Worm (Caenorhabditis elegans): ENCODE measurements around the gene tni-4.

tni-4 gene

DNA sequence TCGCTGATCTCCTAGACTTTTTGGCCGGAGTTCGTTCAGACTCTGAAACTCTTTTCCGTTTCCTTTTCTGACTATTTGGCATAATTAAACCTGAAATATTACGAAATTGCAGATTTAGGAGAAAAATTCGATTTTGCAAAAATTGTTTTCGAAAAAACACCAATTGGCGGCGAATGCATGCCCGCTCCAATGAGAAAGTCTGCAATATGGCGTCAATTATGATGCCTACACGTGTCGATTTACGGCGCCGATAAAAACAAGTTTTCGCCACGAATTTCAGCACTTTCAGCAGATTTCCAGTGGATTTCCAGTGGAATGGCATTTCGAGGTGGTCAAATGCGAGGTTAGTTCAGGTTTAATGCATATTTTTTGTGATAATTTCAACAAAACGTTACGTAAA lies 5.0 kb downstream of the tni-4 start, which contains the start of the genes Y59E9AL.36 and nbet-1 (continued):
- no peak for TF ChIP-seq efl-3 (GFP tag; optimal IDR thresholded peaks at IDR 0.05)
- TF ChIP-seq pax-3 (tag; optimal IDR thresholded peaks at IDR 0.05) = no peak
- no peak for TF ChIP-seq nhr-84 (tag; optimal IDR thresholded peaks at IDR 0.05)
- peak; percentile 86 to 95 for TF ChIP-seq lin-35 (GFP tag; optimal IDR thresholded peaks at IDR 0.05)
- TF ChIP-seq lsy-2 (tag; optimal IDR thresholded peaks at IDR 0.05) = peak; percentile 81 to 90
- TF ChIP-seq dsc-1 (tag; optimal IDR thresholded peaks at IDR 0.05) = peak; percentile 51
- TF ChIP-seq rnt-1 (tag; optimal IDR thresholded peaks at IDR 0.05) = peak; percentile 84
- peak; percentile 15 for TF ChIP-seq hpl-2 (GFP tag; optimal IDR thresholded peaks at IDR 0.05)
- TF ChIP-seq nhr-20 (tag; optimal IDR thresholded peaks at IDR 0.05) = peak; percentile 72
- peak; percentile 81 for TF ChIP-seq xbp-1 (tag; optimal IDR thresholded peaks at IDR 0.05)
- no peak for TF ChIP-seq hlh-17 (GFP tag; optimal IDR thresholded peaks at IDR 0.05; ENCODE audit: borderline replicate concordance)
- peak; percentile 97 for TF ChIP-seq F16B12.6 (tag; optimal IDR thresholded peaks at IDR 0.05)
- peak; percentile 89 to 91 for TF ChIP-seq efl-1 (optimal IDR thresholded peaks at IDR 0.05)
- peak; percentile 89 to 99 for TF ChIP-seq efl-1 (GFP tag; optimal IDR thresholded peaks at IDR 0.05 in 1 of 2)
- peak; percentile 15 for TF ChIP-seq elt-2 (tag; optimal IDR thresholded peaks at IDR 0.05)
- peak; percentile 65 for TF ChIP-seq nhr-90 (tag; optimal IDR thresholded peaks at IDR 0.05; ENCODE audit: poor library complexity)
- TF ChIP-seq pag-3 (tag; optimal IDR thresholded peaks at IDR 0.05; ENCODE audit: borderline replicate concordance, insufficient read depth) = no peak
- TF ChIP-seq grh-1 (GFP tag; IDR thresholded peaks at IDR 0.05) = peak; percentile 65
- peak; percentile 90 for TF ChIP-seq C16A3.4 (tag; optimal IDR thresholded peaks at IDR 0.05)
- TF ChIP-seq elt-3 (tag; optimal IDR thresholded peaks at IDR 0.05) = peak in 2 of 6 experiments; percentile 37 to 40
- no peak for TF ChIP-seq unc-30 (tag; optimal IDR thresholded peaks at IDR 0.05)
- peak; percentile 97 for TF ChIP-seq lin-15B (tag; optimal IDR thresholded peaks at IDR 0.05)
- TF ChIP-seq egl-13 (tag; optimal IDR thresholded peaks at IDR 0.05) = no peak
- TF ChIP-seq snpc-4 (tag; optimal IDR thresholded peaks at IDR 0.05) = peak; percentile 45
- no peak for TF ChIP-seq tlp-1 (tag; optimal IDR thresholded peaks at IDR 0.05)
- peak; percentile 84 for TF ChIP-seq snu-23 (GFP tag; optimal IDR thresholded peaks at IDR 0.05)
- TF ChIP-seq sptf-1 (tag; optimal IDR thresholded peaks at IDR 0.05) = no peak
- peak; percentile 57 for TF ChIP-seq fos-1 (tag; optimal IDR thresholded peaks at IDR 0.05)
- no peak for TF ChIP-seq sup-37 (GFP tag; optimal IDR thresholded peaks at IDR 0.05)
- peak; percentile 60 for TF ChIP-seq jun-1 (tag; optimal IDR thresholded peaks at IDR 0.05)
- TF ChIP-seq nhr-12 (tag; optimal IDR thresholded peaks at IDR 0.05) = no peak
- no peak for TF ChIP-seq C34B4.2 (tag; optimal IDR thresholded peaks at IDR 0.05)
- TF ChIP-seq egl-27 (tag; optimal IDR thresholded peaks at IDR 0.05) = no peak
- TF ChIP-seq dpl-1 (GFP tag; optimal IDR thresholded peaks at IDR 0.05) = peak; percentile 84 to 90 (median 89)

DNA sequence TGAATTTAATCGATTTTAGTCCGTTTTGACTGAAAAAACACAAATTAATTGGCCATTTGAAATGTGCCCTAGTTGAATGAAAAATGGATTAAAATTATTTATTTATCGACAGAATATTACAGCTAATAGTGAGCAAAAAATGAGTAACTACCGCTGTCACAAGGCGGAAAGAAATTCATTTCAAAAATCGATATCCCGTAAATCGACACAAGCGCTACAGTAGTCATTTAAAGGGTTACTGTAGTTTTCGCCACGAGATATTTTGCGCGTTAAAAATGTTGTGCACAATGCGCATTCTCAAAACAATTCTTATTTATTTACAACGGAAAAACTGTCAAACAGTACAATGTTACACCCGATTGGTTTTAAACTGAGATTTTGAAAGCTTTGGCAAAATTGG lies 6.2 kb downstream of the tni-4 start:
- no peak for TF ChIP-seq hlh-4 (tag; optimal IDR thresholded peaks at IDR 0.05)
- TF ChIP-seq grh-1 (GFP tag; IDR thresholded peaks at IDR 0.05) = no peak
- TF ChIP-seq mab-9 (GFP tag; IDR thresholded peaks at IDR 0.05) = no peak
- no peak for TF ChIP-seq nhr-11 (tag; optimal IDR thresholded peaks at IDR 0.05)
- TF ChIP-seq lin-39 (tag; optimal IDR thresholded peaks at IDR 0.05) = no peak
- no peak for TF ChIP-seq tlp-1 (tag; optimal IDR thresholded peaks at IDR 0.05)
- TF ChIP-seq dsc-1 (tag; optimal IDR thresholded peaks at IDR 0.05) = no peak
- no peak for TF ChIP-seq C16A3.4 (tag; optimal IDR thresholded peaks at IDR 0.05)
- TF ChIP-seq nhr-20 (tag; optimal IDR thresholded peaks at IDR 0.05) = no peak
- no peak for TF ChIP-seq unc-130 (tag; optimal IDR thresholded peaks at IDR 0.05)
- TF ChIP-seq zip-4 (GFP tag; optimal IDR thresholded peaks at IDR 0.05) = no peak
- no peak for TF ChIP-seq jun-1 (tag; optimal IDR thresholded peaks at IDR 0.05)
- TF ChIP-seq hlh-17 (GFP tag; optimal IDR thresholded peaks at IDR 0.05; ENCODE audit: borderline replicate concordance) = no peak
- TF ChIP-seq unc-86 (tag; optimal IDR thresholded peaks at IDR 0.05) = no peak
- no peak for TF ChIP-seq nhr-47 (tag; optimal IDR thresholded peaks at IDR 0.05)
